Fruit fly (Drosophila melanogaster): ENCODE results near the gene Fim.

The Fim gene

dm6 chrX:17294169-17294833 is 7.4 kb downstream of the Fim start (continued):
- TF ChIP-seq gsb (GFP tag; IDR thresholded peaks at IDR 0.05) (0 out of 2 replicates have a peak, but pooled peaks have one; percentile 25), CG17802 (tag; optimal IDR thresholded peaks at IDR 0.05) (no peak), crp (GFP tag; optimal IDR thresholded peaks at IDR 0.05) (no peak), croc (GFP tag; conservative IDR thresholded peaks at IDR 0.05) (no peak), Kr (GFP tag; optimal IDR thresholded peaks at IDR 0.05) (no peak), dati (GFP tag; IDR thresholded peaks at IDR 0.05) (no peak), CG2199 (GFP tag; IDR thresholded peaks at IDR 0.05) (no peak), Nf-YC (tag; optimal IDR thresholded peaks at IDR 0.05) (no peak), CG7271 (tag; optimal IDR thresholded peaks at IDR 0.05) (no peak), ro (GFP tag; IDR thresholded peaks at IDR 0.05) (no peak), fd102C (GFP tag; optimal IDR thresholded peaks at IDR 0.05) (no peak), CG4617 (GFP tag; optimal IDR thresholded peaks at IDR 0.05; ENCODE audit: borderline replicate concordance) (no peak), pzg (GFP tag; optimal IDR thresholded peaks at IDR 0.05) (no peak), fu2 (GFP tag; optimal IDR thresholded peaks at IDR 0.05) (no peak), sens (GFP tag) (peak; percentile 70), Xbp1 (GFP tag; optimal IDR thresholded peaks at IDR 0.05) (no peak), ftz-f1 (GFP tag; optimal IDR thresholded peaks at IDR 0.05) (peak; percentile 36), MBD-R2 (GFP tag; IDR thresholded peaks at IDR 0.05) (no peak), Atf6 (GFP tag; IDR thresholded peaks at IDR 0.05) (peak; percentile 40; the same call in 1 of the 2 replicates), Hmx (GFP tag; optimal IDR thresholded peaks at IDR 0.05) (no peak), chn (GFP tag; optimal IDR thresholded peaks at IDR 0.05) (no peak), CG8944 (GFP tag; optimal IDR thresholded peaks at IDR 0.05) (no peak), HLHmδ (GFP tag; optimal IDR thresholded peaks at IDR 0.05) (no peak), lab (GFP tag; optimal IDR thresholded peaks at IDR 0.05) (peak; percentile 70), HmgD (GFP tag; optimal IDR thresholded peaks at IDR 0.05) (no peak), kni (GFP tag; optimal IDR thresholded peaks at IDR 0.05) (peak; percentile 89), gem (tag; optimal IDR thresholded peaks at IDR 0.05) (no peak), cas (GFP tag; IDR thresholded peaks at IDR 0.05) (no peak), CG8924 (tag; optimal IDR thresholded peaks at IDR 0.05) (no peak), Poxn (GFP tag; IDR thresholded peaks at IDR 0.05) (no peak), CG8478 (optimal IDR thresholded peaks at IDR 0.05) (no peak), sr (GFP tag; IDR thresholded peaks at IDR 0.05) (no peak), CG3163 (GFP tag; optimal IDR thresholded peaks at IDR 0.05) (no peak), CG10147 (GFP tag; optimal IDR thresholded peaks at IDR 0.05) (no peak), knrl (GFP tag; IDR thresholded peaks at IDR 0.05; ENCODE audit: partially characterized antibody) (no peak), Aef1 (GFP tag; IDR thresholded peaks at IDR 0.05) (no peak), CG9437 (GFP tag; optimal IDR thresholded peaks at IDR 0.05) (no peak), CG31224 (GFP tag; IDR thresholded peaks at IDR 0.05) (no peak), CG12391 (tag; optimal IDR thresholded peaks at IDR 0.05) (no peak), CG5953 (GFP tag; IDR thresholded peaks at IDR 0.05) (no peak), CG15011 (GFP tag; optimal IDR thresholded peaks at IDR 0.05) (no peak), CG10543 (GFP tag; optimal IDR thresholded peaks at IDR 0.05) (peak; percentile 58), h (optimal IDR thresholded peaks at IDR 0.05) (no peak), CG1603 (tag; optimal IDR thresholded peaks at IDR 0.05) (peak; percentile 12), NC2α (GFP tag; optimal IDR thresholded peaks at IDR 0.05) (no peak), eve (GFP tag; optimal IDR thresholded peaks at IDR 0.05) (no peak), grau (tag; optimal IDR thresholded peaks at IDR 0.05) (no peak), ind (GFP tag; optimal IDR thresholded peaks at IDR 0.05) (no peak), Hr51 (GFP tag; optimal IDR thresholded peaks at IDR 0.05) (no peak), chinmo (GFP tag; IDR thresholded peaks at IDR 0.05; ENCODE audit: partially characterized antibody) (peak; percentile 71; the same call in 2 of the 4 replicates), Pdp1 (GFP tag; optimal IDR thresholded peaks at IDR 0.05) (peak in 1 of 2 experiments; percentile 85)

Data from whole organism, embryonic.